Fruit fly (Drosophila melanogaster) whole organism, embryonic: ENCODE data around the gene wry.

Experiments used
- BEAF-32 ChIP-seq: fragments of 200-800 bp; sonication (Bioruptor generic); optimal IDR thresholded peaks from 3 replicates; lab custom pipeline; 2017; ENCODE audit warnings: missing biosample characterization, missing genetic modification characterization, mild to moderate bottlenecking, moderate library complexity, missing genetic modification reagents
- CG11504 ChIP-seq: fragments of 200-800 bp; sonication (Bioruptor generic); optimal IDR thresholded peaks from 3 replicates; lab custom pipeline; 2019; ENCODE audit warnings: missing biosample characterization, mild to moderate bottlenecking, missing genetic modification characterization, moderate library complexity
- CG11696 ChIP-seq: fragments of 200-800 bp; sonication (Bioruptor generic); IDR thresholded peaks from 2 replicates; pipeline ENCODE4 v1.3.6; 2022; ENCODE audit warnings: missing biosample characterization, missing genetic modification characterization
- CG12155 ChIP-seq: fragments of 200-800 bp; sonication (Bioruptor generic); optimal IDR thresholded peaks from 3 replicates; lab custom pipeline; 2016; ENCODE audit warnings: missing biosample characterization, missing genetic modification characterization
- CG13775 ChIP-seq: fragments of 200-800 bp; sonication (Bioruptor generic); optimal IDR thresholded peaks from 3 replicates; lab custom pipeline; 2017; ENCODE audit warnings: missing biosample characterization, mild to moderate bottlenecking, missing genetic modification characterization
- CG16815 ChIP-seq: fragments of 200-800 bp; sonication (Bioruptor generic); optimal IDR thresholded peaks from 3 replicates; lab custom pipeline; 2017; ENCODE audit warnings: missing biosample characterization, mild to moderate bottlenecking, missing genetic modification characterization
- CG17568 ChIP-seq: fragments of 200-800 bp; sonication (Bioruptor generic); optimal IDR thresholded peaks from 2 replicates; lab custom pipeline; 2018; ENCODE audit warnings: missing biosample characterization, mild to moderate bottlenecking, missing genetic modification characterization, moderate library complexity
- CG17829 ChIP-seq: fragments of 200-800 bp; optimal IDR thresholded peaks from 2 replicates; lab custom pipeline; 2019; ENCODE audit warnings: missing biosample characterization, mild to moderate bottlenecking, missing genetic modification characterization, moderate library complexity
- CG1792 ChIP-seq: fragments of 200-800 bp; sonication (Bioruptor generic); optimal IDR thresholded peaks from 2 replicates; lab custom pipeline; 2016; ENCODE audit warnings: missing biosample characterization, missing genetic modification characterization
- CG2120 ChIP-seq: fragments of 200-800 bp; sonication (Bioruptor generic); optimal IDR thresholded peaks from 3 replicates; lab custom pipeline; 2016; ENCODE audit warnings: missing biosample characterization, missing genetic modification characterization
- CG2678 ChIP-seq: fragments of 200-800 bp; sonication (Bioruptor generic); optimal IDR thresholded peaks from 3 replicates; lab custom pipeline; 2019; ENCODE audit warnings: missing biosample characterization, mild to moderate bottlenecking, missing genetic modification characterization, moderate library complexity
- CG2712 ChIP-seq: fragments of 200-800 bp; optimal IDR thresholded peaks from 3 replicates; lab custom pipeline; 2019; ENCODE audit warnings: missing biosample characterization, mild to moderate bottlenecking, missing genetic modification characterization, moderate library complexity
- CG31224 ChIP-seq: fragments of 200-800 bp; sonication (Bioruptor generic); IDR thresholded peaks from 2 replicates; pipeline ENCODE4 v1.3.6; 2022; ENCODE audit warnings: missing biosample characterization, missing genetic modification characterization
- CG31365 ChIP-seq: fragments of 200-800 bp; sonication (Bioruptor generic); optimal IDR thresholded peaks from 2 replicates; lab custom pipeline; 2018; ENCODE audit warnings: missing biosample characterization, mild to moderate bottlenecking, missing genetic modification characterization
- CG3163 ChIP-seq: fragments of 200-800 bp; sonication (Bioruptor generic); optimal IDR thresholded peaks from 3 replicates; lab custom pipeline; 2016; ENCODE audit warnings: missing biosample characterization, missing genetic modification characterization
- CG3281 ChIP-seq: fragments of 200-800 bp; sonication (Bioruptor generic); optimal IDR thresholded peaks from 3 replicates; lab custom pipeline; 2017; ENCODE audit warnings: missing biosample characterization, mild to moderate bottlenecking, missing genetic modification characterization
- CG4328 ChIP-seq: fragments of 200-800 bp; sonication (Bioruptor generic); optimal IDR thresholded peaks from 3 replicates; lab custom pipeline; 2017; ENCODE audit warnings: missing biosample characterization, missing genetic modification reagents, missing genetic modification characterization
- CG5953 ChIP-seq: fragments of 200-800 bp; sonication (Bioruptor generic); IDR thresholded peaks from 2 replicates; pipeline ENCODE4 v1.3.6; 2022; ENCODE audit warnings: missing biosample characterization, missing genetic modification characterization
- CG6654 ChIP-seq: fragments of 200-800 bp; sonication (Bioruptor generic); optimal IDR thresholded peaks from 2 replicates; lab custom pipeline; 2017; ENCODE audit warnings: missing biosample characterization, mild to moderate bottlenecking, missing genetic modification characterization
- CG6683 ChIP-seq: fragments of 200-800 bp; sonication (Bioruptor generic); optimal IDR thresholded peaks from 2 replicates; lab custom pipeline; 2017; ENCODE audit warnings: missing biosample characterization, mild to moderate bottlenecking, missing genetic modification characterization, missing genetic modification reagents
- CG7372 ChIP-seq: fragments of 200-800 bp; sonication (Bioruptor generic); IDR thresholded peaks from 2 replicates; pipeline ENCODE4 v1.3.6; 2022; ENCODE audit warnings: missing biosample characterization, missing genetic modification characterization
- CG8924 ChIP-seq: fragments of 200-800 bp; optimal IDR thresholded peaks from 3 replicates; lab custom pipeline; 2019; ENCODE audit warnings: missing biosample characterization, mild to moderate bottlenecking, missing genetic modification characterization, moderate library complexity
- CG9876 ChIP-seq: fragments of 200-800 bp; sonication (Bioruptor generic); optimal IDR thresholded peaks from 2 replicates; lab custom pipeline; 2016; ENCODE audit warnings: missing biosample characterization, missing genetic modification characterization
- CG9932 ChIP-seq: fragments of 200-800 bp; sonication (Bioruptor generic); IDR thresholded peaks from 2 replicates; pipeline ENCODE4 v1.3.6; 2022; ENCODE audit warnings: missing biosample characterization, missing genetic modification characterization
- Ets65A ChIP-seq: fragments of 200-800 bp; sonication (Bioruptor generic); peaks from one replicate; lab custom pipeline; 2016; ENCODE audit warnings: missing biosample characterization, missing genetic modification characterization
- H15 ChIP-seq: fragments of 200-800 bp; sonication (Bioruptor generic); IDR thresholded peaks from 3 replicates; pipeline ENCODE4 v1.3.6; 2022; ENCODE audit warnings: missing biosample characterization, missing genetic modification characterization
- Hr39 ChIP-seq: fragments of >200 bp; optimal IDR thresholded peaks from 2 replicates; lab custom pipeline; 2017
- MTF-1 ChIP-seq: fragments of 200-800 bp; sonication (Bioruptor generic); optimal IDR thresholded peaks from 2 replicates; lab custom pipeline; 2018; ENCODE audit warnings: missing biosample characterization, mild to moderate bottlenecking, missing genetic modification characterization, borderline replicate concordance
- Myb ChIP-seq: fragments of 200-800 bp; sonication (Bioruptor generic); optimal IDR thresholded peaks from 2 replicates; lab custom pipeline; 2016; ENCODE audit warnings: missing biosample characterization, missing genetic modification characterization
- Nf-YB ChIP-seq: fragments of 200-800 bp; sonication (Bioruptor generic); optimal IDR thresholded peaks from 3 replicates; lab custom pipeline; 2019; ENCODE audit warnings: missing biosample characterization, mild to moderate bottlenecking, missing genetic modification characterization, moderate library complexity
- Spps ChIP-seq: fragments of 200-800 bp; sonication (Bioruptor generic); optimal IDR thresholded peaks from 2 replicates; lab custom pipeline; 2018; ENCODE audit warnings: missing biosample characterization, mild to moderate bottlenecking, missing genetic modification characterization
- Xrp1 ChIP-seq: fragments of 200-800 bp; sonication (Bioruptor generic); IDR thresholded peaks from 2 replicates; pipeline ENCODE4 v1.3.6; 2022; ENCODE audit warnings: missing biosample characterization, missing genetic modification characterization
- abd-A ChIP-seq: fragments of 200-800 bp; sonication (Bioruptor generic); optimal IDR thresholded peaks from 3 replicates; lab custom pipeline; 2019; ENCODE audit warnings: missing biosample characterization, mild to moderate bottlenecking, missing genetic modification characterization, moderate library complexity
- bbx ChIP-seq: fragments of 200-800 bp; sonication (Bioruptor generic); IDR thresholded peaks from 2 replicates; pipeline ENCODE4 v1.3.6; 2022; ENCODE audit warnings: missing biosample characterization, missing genetic modification characterization; ENCODE audit not compliant: partially characterized antibody
- cad ChIP-seq: fragments of >200 bp; optimal IDR thresholded peaks from 2 replicates; lab custom pipeline; 2017; ENCODE audit warnings: missing biosample characterization, missing genetic modification characterization
- chinmo ChIP-seq: fragments of 200-800 bp; sonication (Bioruptor generic); IDR thresholded peaks from 4 replicates; pipeline ENCODE4 v1.3.6; 2022; ENCODE audit warnings: missing biosample characterization, missing genetic modification characterization; ENCODE audit not compliant: partially characterized antibody
- crc ChIP-seq: fragments of 200-800 bp; sonication (Bioruptor generic); optimal IDR thresholded peaks from 2 replicates; lab custom pipeline; 2016; ENCODE audit warnings: missing biosample characterization, missing genetic modification characterization
- dan ChIP-seq: fragments of 200-800 bp; sonication (Bioruptor generic); IDR thresholded peaks from 2 replicates; pipeline ENCODE4 v1.3.6; 2022; ENCODE audit warnings: missing biosample characterization, missing genetic modification characterization
- ham ChIP-seq: fragments of 200-800 bp; sonication (Bioruptor generic); IDR thresholded peaks from 2 replicates; pipeline ENCODE4 v1.3.6; 2022; ENCODE audit warnings: missing biosample characterization, missing genetic modification characterization
- lab ChIP-seq: fragments of 200-800 bp; sonication (Bioruptor generic); optimal IDR thresholded peaks from 3 replicates; lab custom pipeline; 2017; ENCODE audit warnings: missing biosample characterization, missing genetic modification characterization, mild to moderate bottlenecking, moderate library complexity, missing genetic modification reagents
- maf-S ChIP-seq: fragments of 200-800 bp; sonication (Bioruptor generic); optimal IDR thresholded peaks from 2 replicates; lab custom pipeline; 2016; ENCODE audit warnings: missing biosample characterization, missing genetic modification characterization
- mam ChIP-seq: fragments of 200-800 bp; sonication (Bioruptor generic); optimal IDR thresholded peaks from 3 replicates; lab custom pipeline; 2016; ENCODE audit warnings: missing biosample characterization, missing genetic modification characterization
- slou ChIP-seq: fragments of 200-800 bp; sonication (Bioruptor generic); optimal IDR thresholded peaks from 3 replicates; lab custom pipeline; 2016; ENCODE audit warnings: missing biosample characterization, missing genetic modification characterization
- sug ChIP-seq: fragments of 200-800 bp; optimal IDR thresholded peaks from 2 replicates; lab custom pipeline; 2019; ENCODE audit warnings: missing biosample characterization, mild to moderate bottlenecking, missing genetic modification characterization, moderate library complexity
- usp ChIP-seq: fragments of >200 bp; optimal IDR thresholded peaks from 2 replicates; lab custom pipeline; 2017; ENCODE audit warnings: missing biosample characterization, missing genetic modification characterization
- zf30C ChIP-seq: fragments of 200-800 bp; sonication (Bioruptor generic); optimal IDR thresholded peaks from 3 replicates; lab custom pipeline; 2018; ENCODE audit warnings: missing biosample characterization, mild to moderate bottlenecking, missing genetic modification characterization

Gene wry

DNA sequence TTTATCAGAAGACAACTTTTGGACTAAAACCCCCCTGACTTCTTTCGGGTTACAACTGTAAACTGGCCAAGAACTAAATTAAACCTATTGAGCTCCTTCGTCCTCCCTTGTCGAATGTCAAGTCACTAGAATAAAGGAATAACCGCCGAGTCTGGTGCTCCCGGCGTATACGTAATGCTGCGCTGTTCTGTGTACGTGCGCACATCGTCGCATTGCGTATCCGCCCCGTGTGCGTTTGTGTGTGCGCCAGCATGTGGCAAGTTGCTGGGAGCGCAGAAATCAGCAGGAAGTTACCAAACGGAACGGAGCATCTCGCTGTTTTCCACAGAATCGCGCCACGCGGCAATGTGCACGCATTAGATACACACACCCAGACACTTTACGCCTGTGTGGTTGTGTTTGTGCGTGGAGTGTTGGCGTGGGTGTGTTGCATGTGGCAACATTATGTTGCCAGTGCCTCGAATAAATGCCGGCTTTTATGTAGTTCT lies 37.3 kb downstream of the wry start:
- no peak for TF ChIP-seq CG2712 (tag; lab: Kevin White, UChicago)
- TF ChIP-seq CG4328 (GFP tag; lab: Kevin White, UChicago): no peak
- peak; percentile 86 for TF ChIP-seq CG7372 (GFP tag; lab: Robert Waterston, UW)
- peak; percentile 1 for TF ChIP-seq CG11504
- peak; percentile 94 for TF ChIP-seq CG31224
- 0 out of 2 replicates have a peak, but pooled peaks have one; percentile 34 for TF ChIP-seq ham (GFP tag; lab: Robert Waterston, UW)
- peak; percentile 81 for TF ChIP-seq Ets65A
- no peak for TF ChIP-seq CG12155
- 0 out of 4 replicates have a peak, but pooled peaks have one; percentile 14 for TF ChIP-seq chinmo (GFP tag; lab: Robert Waterston, UW)
- TF ChIP-seq abd-A (tag; lab: Kevin White, UChicago): peak; percentile 66

DNA sequence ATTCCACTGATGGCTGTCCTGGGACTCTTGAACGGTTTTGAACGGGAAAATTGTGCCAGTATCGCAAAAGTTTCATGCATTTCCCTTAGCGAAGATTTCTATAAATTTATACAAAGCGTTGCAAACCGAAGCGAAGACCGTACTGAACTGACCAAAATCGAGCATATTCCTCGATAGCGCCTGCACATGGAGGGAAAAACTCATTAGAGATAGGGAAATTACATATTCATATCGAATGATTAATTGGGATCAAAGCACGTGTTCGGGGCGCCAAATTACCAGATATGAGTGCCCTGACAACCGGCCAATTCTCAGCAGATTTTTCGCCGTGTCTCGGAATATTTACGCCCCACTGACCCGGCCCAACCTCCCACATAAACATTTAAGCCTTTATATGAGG lies 45.0 kb downstream of the wry start, which contains the start of gene CG31663:
CG31663 (minus strand) TSS at position 101 of the 400 bp plus-strand sequence.
- peak; percentile 41 for TF ChIP-seq lab (GFP tag; lab: Kevin White, UChicago)
- TF ChIP-seq zf30C (GFP tag; lab: Kevin White, UChicago): no peak
- no peak for TF ChIP-seq CG17568
- TF ChIP-seq CG3281 (GFP tag; lab: Kevin White, UChicago): no peak

DNA sequence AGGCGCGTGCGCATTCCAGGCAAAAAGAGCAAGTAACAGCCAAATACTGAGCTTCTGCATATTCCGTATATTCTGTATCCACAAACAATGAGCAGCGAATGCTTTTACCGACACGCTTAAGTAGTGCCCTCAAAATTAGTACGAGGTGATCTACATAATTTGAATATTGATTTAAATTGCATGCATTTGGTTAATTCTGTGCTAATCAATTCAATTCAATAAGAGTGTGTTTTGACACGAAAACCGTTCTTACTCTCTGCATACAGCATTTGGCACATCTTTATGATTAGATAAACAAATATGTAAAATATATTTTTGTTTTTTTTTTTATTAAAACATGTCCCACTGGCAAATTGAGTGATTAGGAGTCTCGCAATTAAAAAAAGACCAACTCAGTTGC lies 46.8 kb downstream of the wry start, which contains the start of gene CG15358:
CG15358 (minus strand) TSS at position 101 of the 400 bp plus-strand sequence.
- TF ChIP-seq bbx (GFP tag; lab: Robert Waterston, UW) (no peak), BEAF-32 (GFP tag; lab: Kevin White, UChicago) (no peak), dan (GFP tag; lab: Robert Waterston, UW) (no peak), crc (GFP tag; lab: Kevin White, UChicago) (no peak), CG2120 (no peak), CG17829 (tag; lab: Kevin White, UChicago) (no peak), CG3163 (no peak), sug (no peak), CG31365 (no peak)

DNA sequence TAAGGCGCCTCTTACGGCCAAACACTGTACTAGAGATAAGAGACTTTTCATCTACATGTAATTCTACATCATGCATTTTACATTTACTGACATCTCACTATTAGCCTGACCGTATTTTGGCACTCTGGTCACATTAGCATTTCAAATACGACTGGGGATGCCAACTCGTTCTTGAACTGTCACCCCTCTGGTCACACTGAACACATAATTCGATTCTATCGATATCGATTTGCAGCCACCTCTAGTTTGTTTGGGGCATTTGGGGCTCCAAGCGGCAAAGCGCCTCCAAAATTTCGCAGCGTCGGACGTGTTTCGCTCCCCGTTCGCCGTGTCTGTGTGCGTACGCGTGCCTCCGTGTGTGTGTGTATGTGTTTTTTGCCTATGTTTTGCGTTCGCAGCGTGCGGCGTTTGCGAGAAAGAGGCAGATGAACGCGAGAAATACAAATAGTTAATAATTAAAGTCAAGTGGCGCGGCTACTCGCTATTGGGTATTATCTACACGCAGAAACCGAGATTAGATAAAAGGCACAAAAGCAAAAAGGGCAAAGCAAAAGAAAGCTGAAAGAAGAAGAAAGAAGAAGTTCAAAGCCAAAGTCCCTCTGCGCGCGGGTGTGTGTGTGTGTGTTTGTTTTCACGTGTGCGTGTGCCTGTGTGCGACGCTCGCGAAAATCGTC lies 48.2 kb downstream of the wry start, which contains the start of gene Wdr62:
Wdr62 (plus strand) TSS at position 214 of the 674 bp plus-strand sequence.
- TF ChIP-seq mam (peak; percentile 22), CG5953 (GFP tag; lab: Robert Waterston, UW) (peak; percentile 31; the same call in 1 of the 2 replicates), CG16815 (GFP tag; lab: Kevin White, UChicago) (no peak), H15 (GFP tag; lab: Robert Waterston, UW) (no peak), Spps (tag; lab: Kevin White, UChicago) (no peak), maf-S (peak; percentile 44), CG1792 (peak; percentile 56), CG9876 (peak; percentile 16), CG6683 (GFP tag; lab: Kevin White, UChicago) (no peak), CG11696 (no peak), slou (peak; percentile 39), cad (GFP tag; lab: Kevin White, UChicago) (no peak), CG8924 (peak; percentile 65), Hr39 (lab: Kevin White, UChicago) (no peak), Myb (peak; percentile 86), Nf-YB (GFP tag; lab: Kevin White, UChicago) (peak; percentile 51), CG6654 (GFP tag; lab: Kevin White, UChicago) (no peak), MTF-1 (peak; percentile 51), CG9932 (GFP tag; lab: Robert Waterston, UW) (peak; percentile 52), CG2678 (tag; lab: Kevin White, UChicago) (peak; percentile 60), usp (GFP tag; lab: Kevin White, UChicago) (no peak), Xrp1 (GFP tag; lab: Robert Waterston, UW) (no peak; the same call in 1 of the 2 replicates), CG13775 (GFP tag; lab: Kevin White, UChicago) (no peak)
